Worm (Caenorhabditis elegans): ENCODE measurements around the gene C09E7.7.

The C09E7.7 gene

ce11 chrIII:6587564-6587963, 36.5 kb upstream of the C09E7.7 start, which contains the start of gene ddo-3:
TSS of gene ddo-3 (plus strand) at chrIII:6587864.
- TF ChIP-seq lin-15B (tag; optimal IDR thresholded peaks at IDR 0.05) (no peak), nhr-28 (tag; optimal IDR thresholded peaks at IDR 0.05) (no peak), mml-1 (tag; optimal IDR thresholded peaks at IDR 0.05) (no peak)

ce11 chrIII:6581585-6581984, 30.5 kb upstream of the C09E7.7 start, which contains the start of gene acr-21:
TSS of gene acr-21 (plus strand) at chrIII:6581885.
- TF ChIP-seq elt-2 (tag; optimal IDR thresholded peaks at IDR 0.05) (no peak), nhr-67 (tag; optimal IDR thresholded peaks at IDR 0.05) (no peak), nhr-12 (tag; optimal IDR thresholded peaks at IDR 0.05) (no peak), snpc-4 (tag; optimal IDR thresholded peaks at IDR 0.05) (no peak), daf-12 (tag; optimal IDR thresholded peaks at IDR 0.05) (no peak), unc-39 (tag; optimal IDR thresholded peaks at IDR 0.05) (no peak), nhr-11 (tag; optimal IDR thresholded peaks at IDR 0.05) (no peak), fkh-10 (GFP tag; optimal IDR thresholded peaks at IDR 0.05) (peak; percentile 15), lin-39 (tag; optimal IDR thresholded peaks at IDR 0.05) (no peak)

ce11 chrIII:6579398-6579797, 28.4 kb upstream of the C09E7.7 start, which contains the start of gene F27B3.8:
TSS of gene F27B3.8 (plus strand) at chrIII:6579698.
- no peak for TF ChIP-seq ztf-11 (tag; optimal IDR thresholded peaks at IDR 0.05)
- TF ChIP-seq egl-5 (tag; optimal IDR thresholded peaks at IDR 0.05), result no peak

- TF ChIP-seq skn-1 (tag; optimal IDR thresholded peaks at IDR 0.05), result no peak
- TF ChIP-seq lin-15B (tag; optimal IDR thresholded peaks at IDR 0.05), result no peak
- TF ChIP-seq unc-39 (tag; optimal IDR thresholded peaks at IDR 0.05), result no peak
- no peak for TF ChIP-seq egl-27 (tag; optimal IDR thresholded peaks at IDR 0.05)
- TF ChIP-seq R02D3.7 (tag; optimal IDR thresholded peaks at IDR 0.05), result no peak
- TF ChIP-seq ceh-82 (tag; optimal IDR thresholded peaks at IDR 0.05), result no peak
- TF ChIP-seq ZK546.5 (tag; optimal IDR thresholded peaks at IDR 0.05), result no peak
- TF ChIP-seq ceh-16 (tag; optimal IDR thresholded peaks at IDR 0.05), result no peak
- no peak for TF ChIP-seq elt-1 (tag; optimal IDR thresholded peaks at IDR 0.05)
- no peak for TF ChIP-seq fkh-2 (tag; optimal IDR thresholded peaks at IDR 0.05)
- no peak for TF ChIP-seq fos-1 (tag; optimal IDR thresholded peaks at IDR 0.05)
- no peak for TF ChIP-seq ceh-9 (tag; optimal IDR thresholded peaks at IDR 0.05)
- no peak for TF ChIP-seq nhr-28 (tag; optimal IDR thresholded peaks at IDR 0.05)
- TF ChIP-seq jun-1 (tag; optimal IDR thresholded peaks at IDR 0.05), result no peak
- TF ChIP-seq egl-5 (tag; optimal IDR thresholded peaks at IDR 0.05), result no peak
- no peak for TF ChIP-seq nhr-77 (tag; optimal IDR thresholded peaks at IDR 0.05)
These were observed 27.5 kb upstream of the C09E7.7 start, which contains the start of gene F27B3.6 for ce11 chrIII:6578505-6578904. TSS of gene F27B3.6 (minus strand) at chrIII:6578605.

ce11 chrIII:6577159-6577558, 26.1 kb upstream of the C09E7.7 start:
- no peak for TF ChIP-seq nhr-77 (tag; optimal IDR thresholded peaks at IDR 0.05)
- no peak for TF ChIP-seq skn-1 (tag; optimal IDR thresholded peaks at IDR 0.05)
- no peak for TF ChIP-seq fkh-2 (tag; optimal IDR thresholded peaks at IDR 0.05)
- no peak for TF ChIP-seq ceh-9 (tag; optimal IDR thresholded peaks at IDR 0.05)
- TF ChIP-seq nhr-12 (tag; optimal IDR thresholded peaks at IDR 0.05), result no peak
- TF ChIP-seq nfya-1 (tag; optimal IDR thresholded peaks at IDR 0.05; ENCODE audit: insufficient read depth), result no peak
- TF ChIP-seq eor-1 (tag; optimal IDR thresholded peaks at IDR 0.05), result no peak
- no peak for TF ChIP-seq aly-2 (tag; optimal IDR thresholded peaks at IDR 0.05)
- TF ChIP-seq egl-5 (tag; optimal IDR thresholded peaks at IDR 0.05), result no peak
- no peak for TF ChIP-seq jun-1 (tag; optimal IDR thresholded peaks at IDR 0.05)
- TF ChIP-seq lsy-12 (tag; optimal IDR thresholded peaks at IDR 0.05), result no peak
- TF ChIP-seq unc-62 (GFP tag; optimal IDR thresholded peaks at IDR 0.05), result no peak
- TF ChIP-seq nhr-237 (tag; optimal IDR thresholded peaks at IDR 0.05), result no peak

ce11 chrIII:6558487-6558886, 7.4 kb upstream of the C09E7.7 start, which contains the start of gene C09E7.8:
TSS of gene C09E7.8 (minus strand) at chrIII:6558587.
- TF ChIP-seq tbx-2 (tag; optimal IDR thresholded peaks at IDR 0.05), result no peak
- no peak for TF ChIP-seq eor-1 (tag; optimal IDR thresholded peaks at IDR 0.05)
- TF ChIP-seq nhr-25 (tag; optimal IDR thresholded peaks at IDR 0.05), result no peak
- no peak for TF ChIP-seq ceh-16 (tag; optimal IDR thresholded peaks at IDR 0.05)
- TF ChIP-seq ceh-28 (tag; optimal IDR thresholded peaks at IDR 0.05), result no peak
- no peak for TF ChIP-seq mdl-1 (tag; optimal IDR thresholded peaks at IDR 0.05)
- TF ChIP-seq nhr-77 (tag; optimal IDR thresholded peaks at IDR 0.05), result no peak
- no peak for TF ChIP-seq daf-12 (tag; optimal IDR thresholded peaks at IDR 0.05)
- TF ChIP-seq egl-27 (tag; optimal IDR thresholded peaks at IDR 0.05), result no peak
- no peak for TF ChIP-seq fkh-2 (tag; optimal IDR thresholded peaks at IDR 0.05)
- TF ChIP-seq fkh-10 (GFP tag; optimal IDR thresholded peaks at IDR 0.05), result no peak
- TF ChIP-seq nhr-23 (tag; optimal IDR thresholded peaks at IDR 0.05), result no peak
